Fruit fly (Drosophila melanogaster) whole organism, embryonic: Measurements from ENCODE around the gene SIDL.

Source experiments
- CG11085 ChIP-seq: fragments of 200-800 bp; sonication (Bioruptor generic); IDR thresholded peaks from 2 replicates; pipeline ENCODE4 v1.3.6; 2022; ENCODE audit warnings: missing biosample characterization, missing genetic modification characterization
- CG11398 ChIP-seq: fragments of 200-800 bp; sonication (Bioruptor generic); optimal IDR thresholded peaks from 2 replicates; lab custom pipeline; 2016; ENCODE audit warnings: missing biosample characterization, missing genetic modification characterization
- CG12299 ChIP-seq: fragments of 200-800 bp; sonication (Bioruptor generic); optimal IDR thresholded peaks from 2 replicates; lab custom pipeline; 2018; ENCODE audit warnings: missing biosample characterization, mild to moderate bottlenecking, missing genetic modification characterization
- CG12744 ChIP-seq: fragments of 200-800 bp; sonication (Bioruptor generic); optimal IDR thresholded peaks from 2 replicates; lab custom pipeline; 2016; ENCODE audit warnings: missing biosample characterization, missing genetic modification characterization
- CG14050 ChIP-seq: fragments of 200-800 bp; sonication (Bioruptor generic); IDR thresholded peaks from 3 replicates; pipeline ENCODE4 v1.3.6; 2022; ENCODE audit warnings: missing biosample characterization, missing genetic modification characterization
- CG15011 ChIP-seq: fragments of 200-800 bp; sonication (Bioruptor generic); optimal IDR thresholded peaks from 3 replicates; lab custom pipeline; 2018; ENCODE audit warnings: missing biosample characterization, mild to moderate bottlenecking, missing genetic modification characterization
- CG15601 ChIP-seq: fragments of 200-800 bp; sonication (Bioruptor generic); optimal IDR thresholded peaks from 3 replicates; lab custom pipeline; 2019; ENCODE audit warnings: missing biosample characterization, mild to moderate bottlenecking, missing genetic modification characterization, moderate library complexity
- CG15696 ChIP-seq: fragments of 200-800 bp; sonication (Bioruptor generic); optimal IDR thresholded peaks from 2 replicates; lab custom pipeline; 2019; ENCODE audit warnings: missing biosample characterization, mild to moderate bottlenecking, missing genetic modification characterization, moderate library complexity
- CG1832 ChIP-seq: fragments of 200-800 bp; sonication (Bioruptor generic); optimal IDR thresholded peaks from 2 replicates; lab custom pipeline; 2017; ENCODE audit warnings: missing biosample characterization, mild to moderate bottlenecking, missing genetic modification characterization, inconsistent platforms
- CG2202 ChIP-seq: fragments of 200-800 bp; sonication (Bioruptor generic); optimal IDR thresholded peaks from 2 replicates; lab custom pipeline; 2018; ENCODE audit warnings: missing biosample characterization, mild to moderate bottlenecking, missing genetic modification characterization
- CG2712 ChIP-seq: fragments of 200-800 bp; optimal IDR thresholded peaks from 3 replicates; lab custom pipeline; 2019; ENCODE audit warnings: missing biosample characterization, mild to moderate bottlenecking, missing genetic modification characterization, moderate library complexity
- CG2875 ChIP-seq: fragments of 200-800 bp; sonication (Bioruptor generic); optimal IDR thresholded peaks from 2 replicates; lab custom pipeline; 2017; ENCODE audit warnings: missing biosample characterization, mild to moderate bottlenecking, missing genetic modification characterization, missing genetic modification reagents
- CG2889 ChIP-seq: fragments of 200-800 bp; sonication (Bioruptor generic); IDR thresholded peaks from 3 replicates; pipeline ENCODE4 v1.3.6; 2022; ENCODE audit warnings: missing biosample characterization, missing genetic modification characterization
- CG34224 ChIP-seq: fragments of 200-800 bp; sonication (Bioruptor generic); IDR thresholded peaks from 3 replicates; pipeline ENCODE4 v1.3.6; 2022; ENCODE audit warnings: missing biosample characterization, missing genetic modification characterization; ENCODE audit not compliant: partially characterized antibody
- CG3995 ChIP-seq: fragments of 200-800 bp; sonication (Bioruptor generic); optimal IDR thresholded peaks from 3 replicates; lab custom pipeline; 2016; ENCODE audit warnings: missing biosample characterization, missing genetic modification characterization
- CG4404 ChIP-seq: fragments of 200-800 bp; sonication (Bioruptor generic); IDR thresholded peaks from 2 replicates; pipeline ENCODE4 v1.3.6; 2022; ENCODE audit warnings: missing biosample characterization, missing genetic modification characterization
- CG6813 ChIP-seq: fragments of 200-800 bp; sonication (Bioruptor generic); optimal IDR thresholded peaks from 2 replicates; lab custom pipeline; 2017; ENCODE audit warnings: missing biosample characterization, missing genetic modification characterization, mild to moderate bottlenecking, moderate library complexity, missing genetic modification reagents
- CG7357 ChIP-seq: fragments of 200-800 bp; sonication (Bioruptor generic); IDR thresholded peaks from 3 replicates; pipeline ENCODE4 v1.3.6; 2022; ENCODE audit warnings: missing biosample characterization, missing genetic modification characterization
- Drgx ChIP-seq: fragments of 200-800 bp; sonication (Bioruptor generic); IDR thresholded peaks from 2 replicates; pipeline ENCODE4 v1.3.6; 2022; ENCODE audit warnings: missing biosample characterization, missing genetic modification characterization
- Gsc ChIP-seq: fragments of 200-800 bp; sonication (Bioruptor generic); IDR thresholded peaks from 2 replicates; pipeline ENCODE4 v1.3.6; 2022; ENCODE audit warnings: missing biosample characterization, missing genetic modification characterization
- Gug ChIP-seq: fragments of 200-800 bp; sonication (Bioruptor generic); IDR thresholded peaks from 4 replicates; pipeline ENCODE4 v1.3.6; 2022; ENCODE audit warnings: missing biosample characterization, missing genetic modification characterization
- HLHmδ ChIP-seq: fragments of 200-800 bp; sonication (Bioruptor generic); optimal IDR thresholded peaks from 2 replicates; lab custom pipeline; 2018; ENCODE audit warnings: missing biosample characterization, mild to moderate bottlenecking, missing genetic modification characterization, moderate library complexity
- NFAT ChIP-seq: fragments of 200-800 bp; sonication (Bioruptor generic); IDR thresholded peaks from 2 replicates; pipeline ENCODE4 v1.3.6; 2022; ENCODE audit warnings: missing biosample characterization, missing genetic modification characterization
- NK7.1 ChIP-seq: fragments of 200-800 bp; sonication (Bioruptor generic); optimal IDR thresholded peaks from 3 replicates; lab custom pipeline; 2016; ENCODE audit warnings: missing biosample characterization, missing genetic modification characterization
- Pdp1 ChIP-seq, 2 experiments: fragments of 200-800 bp; sonication (Bioruptor generic); optimal IDR thresholded peaks; 3 replicates each; lab custom pipeline; 2016; ENCODE audit warnings: missing biosample characterization in 2 of 2, missing genetic modification characterization in 2 of 2, mild to moderate bottlenecking in 1 of 2, moderate library complexity in 1 of 2
- Scr ChIP-seq: fragments of 200-800 bp; sonication (Bioruptor generic); IDR thresholded peaks from 2 replicates; pipeline ENCODE4 v1.3.6; 2022; ENCODE audit warnings: missing biosample characterization, missing genetic modification characterization; ENCODE audit not compliant: partially characterized antibody
- Spps ChIP-seq: fragments of 200-800 bp; sonication (Bioruptor generic); optimal IDR thresholded peaks from 2 replicates; lab custom pipeline; 2018; ENCODE audit warnings: missing biosample characterization, mild to moderate bottlenecking, missing genetic modification characterization
- Xrp1 ChIP-seq: fragments of 200-800 bp; sonication (Bioruptor generic); IDR thresholded peaks from 2 replicates; pipeline ENCODE4 v1.3.6; 2022; ENCODE audit warnings: missing biosample characterization, missing genetic modification characterization
- bcd ChIP-seq: fragments of 200-800 bp; sonication (Bioruptor generic); optimal IDR thresholded peaks from 2 replicates; lab custom pipeline; 2017; ENCODE audit warnings: missing biosample characterization, mild to moderate bottlenecking, missing genetic modification characterization
- bigmax ChIP-seq: fragments of 200-800 bp; sonication (Bioruptor generic); optimal IDR thresholded peaks from 2 replicates; lab custom pipeline; 2018; ENCODE audit warnings: missing biosample characterization, mild to moderate bottlenecking, missing genetic modification characterization
- cg ChIP-seq: fragments of 200-800 bp; sonication (Bioruptor generic); optimal IDR thresholded peaks from 3 replicates; lab custom pipeline; 2019; ENCODE audit warnings: missing biosample characterization, mild to moderate bottlenecking, missing genetic modification characterization, moderate library complexity
- chm ChIP-seq: fragments of 200-800 bp; sonication (Bioruptor generic); IDR thresholded peaks from 2 replicates; pipeline ENCODE4 v1.3.6; 2022; ENCODE audit warnings: missing biosample characterization, missing genetic modification characterization
- ci ChIP-seq: fragments of 200-800 bp; sonication (Bioruptor generic); IDR thresholded peaks from 3 replicates; pipeline ENCODE4 v1.3.6; 2022; ENCODE audit warnings: missing biosample characterization, missing genetic modification characterization
- crc ChIP-seq: fragments of 200-800 bp; sonication (Bioruptor generic); optimal IDR thresholded peaks from 2 replicates; lab custom pipeline; 2016; ENCODE audit warnings: missing biosample characterization, missing genetic modification characterization
- crp ChIP-seq, 2 experiments: fragments of 200-800 bp; sonication (Bioruptor generic); optimal IDR thresholded peaks; 2 replicates in 1 of 2; 3 replicates in 1 of 2; lab custom pipeline; 2017; ENCODE audit warnings: missing biosample characterization in 2 of 2, missing genetic modification characterization in 2 of 2, mild to moderate bottlenecking in 1 of 2, moderate library complexity in 1 of 2
- ham ChIP-seq: fragments of 200-800 bp; sonication (Bioruptor generic); IDR thresholded peaks from 2 replicates; pipeline ENCODE4 v1.3.6; 2022; ENCODE audit warnings: missing biosample characterization, missing genetic modification characterization
- hth ChIP-seq: fragments of >200 bp; optimal IDR thresholded peaks from 2 replicates; lab custom pipeline; 2017; ENCODE audit warnings: inconsistent platforms
- jigr1 ChIP-seq: fragments of 200-800 bp; sonication (Bioruptor generic); IDR thresholded peaks from 3 replicates; pipeline ENCODE4 v1.3.6; 2022; ENCODE audit warnings: missing biosample characterization, missing genetic modification characterization
- jing ChIP-seq: fragments of 200-800 bp; sonication (Bioruptor generic); optimal IDR thresholded peaks from 2 replicates; lab custom pipeline; 2018; ENCODE audit warnings: missing biosample characterization, mild to moderate bottlenecking, missing genetic modification characterization
- lmd ChIP-seq: fragments of 200-800 bp; sonication (Bioruptor generic); IDR thresholded peaks from 2 replicates; pipeline ENCODE4 v1.3.6; 2022; ENCODE audit warnings: missing biosample characterization, missing genetic modification characterization
- mam ChIP-seq: fragments of 200-800 bp; sonication (Bioruptor generic); optimal IDR thresholded peaks from 3 replicates; lab custom pipeline; 2016; ENCODE audit warnings: missing biosample characterization, missing genetic modification characterization
- mld ChIP-seq: fragments of 200-800 bp; sonication (Bioruptor generic); IDR thresholded peaks from 3 replicates; pipeline ENCODE4 v1.3.6; 2022; ENCODE audit warnings: missing biosample characterization, missing genetic modification characterization; ENCODE audit not compliant: partially characterized antibody
- nmo ChIP-seq: fragments of 200-800 bp; sonication (Bioruptor generic); optimal IDR thresholded peaks from 2 replicates; lab custom pipeline; 2018; ENCODE audit warnings: missing biosample characterization, mild to moderate bottlenecking, missing genetic modification characterization, moderate library complexity
- org-1 ChIP-seq: fragments of 200-800 bp; sonication (Bioruptor generic); optimal IDR thresholded peaks from 2 replicates; lab custom pipeline; 2017; ENCODE audit warnings: missing biosample characterization, missing genetic modification characterization
- phol ChIP-seq: fragments of 200-800 bp; sonication (Bioruptor generic); optimal IDR thresholded peaks from 3 replicates; lab custom pipeline; 2018; ENCODE audit warnings: missing biosample characterization, mild to moderate bottlenecking, missing genetic modification characterization, moderate library complexity
- rib ChIP-seq: fragments of 200-800 bp; sonication (Bioruptor generic); IDR thresholded peaks from 2 replicates; pipeline ENCODE4 v1.3.6; 2022; ENCODE audit warnings: missing biosample characterization, missing genetic modification characterization
- run ChIP-seq: fragments of 200-800 bp; sonication (Bioruptor generic); optimal IDR thresholded peaks from 3 replicates; lab custom pipeline; 2018; ENCODE audit warnings: missing biosample characterization, mild to moderate bottlenecking, missing genetic modification characterization
- sens ChIP-seq: fragments of 200-800 bp; sonication (Bioruptor generic); peaks from one replicate; lab custom pipeline; 2016; ENCODE audit warnings: missing biosample characterization, missing genetic modification characterization
- sisA ChIP-seq: fragments of 200-800 bp; sonication (Bioruptor generic); IDR thresholded peaks from 2 replicates; pipeline ENCODE4 v1.3.6; 2022; ENCODE audit warnings: missing biosample characterization, missing genetic modification characterization
- tgo ChIP-seq: fragments of 200-800 bp; sonication (Bioruptor generic); IDR thresholded peaks from 3 replicates; pipeline ENCODE4 v1.3.6; 2022; ENCODE audit warnings: missing biosample characterization, missing genetic modification characterization
- toy ChIP-seq: fragments of 200-800 bp; sonication (Bioruptor generic); IDR thresholded peaks from 2 replicates; pipeline ENCODE4 v1.3.6; 2022; ENCODE audit warnings: missing biosample characterization, missing genetic modification characterization

Gene SIDL

DNA sequence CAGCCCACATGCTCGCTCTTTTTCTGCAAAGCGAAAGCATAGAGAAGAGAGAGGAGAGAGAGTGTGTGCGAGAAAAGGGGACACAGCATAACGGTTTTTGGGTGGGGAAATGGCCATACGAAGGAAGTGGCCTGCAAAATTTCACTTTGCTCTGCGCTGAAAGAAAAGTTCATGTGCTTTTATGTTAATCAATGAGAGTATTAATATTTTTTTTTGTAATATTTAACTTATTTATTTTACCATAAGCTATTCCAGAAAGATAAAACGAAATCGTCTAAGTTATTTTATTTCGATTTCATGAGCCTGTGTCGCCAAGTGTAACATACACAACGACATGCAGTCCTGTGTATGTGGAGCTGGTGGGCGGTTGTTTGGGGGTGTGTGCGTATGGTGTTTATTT, 31.8 kb upstream of the SIDL start (continued):
- no peak for TF ChIP-seq Scr (GFP tag; lab: Robert Waterston, UW)
- TF ChIP-seq CG14050 (GFP tag; lab: Robert Waterston, UW), result peak; percentile 75
- TF ChIP-seq cg (GFP tag; lab: Kevin White, UChicago), result no peak
- TF ChIP-seq Pdp1 (GFP tag; optimal IDR thresholded peaks at IDR 0.05; lab: Kevin White, UChicago), result no peak
- peak; percentile 75; the same call in 2 of the 3 replicates for TF ChIP-seq ci (GFP tag; lab: Robert Waterston, UW)
- peak; percentile 65 for TF ChIP-seq bcd (GFP tag; lab: Kevin White, UChicago)
- TF ChIP-seq tgo (GFP tag; lab: Robert Waterston, UW), result peak; percentile 80
- peak; percentile 63 for TF ChIP-seq sisA (GFP tag; lab: Robert Waterston, UW)
- TF ChIP-seq mam, result peak; percentile 0
- TF ChIP-seq CG34224 (GFP tag; lab: Robert Waterston, UW), result no peak
- TF ChIP-seq crp (GFP tag; optimal IDR thresholded peaks at IDR 0.05; lab: Kevin White, UChicago), result peak in 1 of 2 experiments; percentile 2
- no peak for TF ChIP-seq NK7.1 (GFP tag; lab: Kevin White, UChicago)
- peak; percentile 67 for TF ChIP-seq Gug (GFP tag; lab: Robert Waterston, UW)
- no peak for TF ChIP-seq ham (GFP tag; lab: Robert Waterston, UW)
- TF ChIP-seq crc (GFP tag; lab: Kevin White, UChicago), result no peak
- no peak for TF ChIP-seq CG3995
- TF ChIP-seq Xrp1 (GFP tag; lab: Robert Waterston, UW), result peak; percentile 81
- TF ChIP-seq CG2202 (tag; lab: Kevin White, UChicago), result no peak
- no peak for TF ChIP-seq CG2875 (GFP tag; lab: Kevin White, UChicago)
- TF ChIP-seq mld (GFP tag; lab: Robert Waterston, UW), result no peak
- no peak for TF ChIP-seq Gsc
- peak; percentile 73 for TF ChIP-seq CG2712 (tag; lab: Kevin White, UChicago)
- no peak for TF ChIP-seq Spps (tag; lab: Kevin White, UChicago)
- peak; percentile 26; the same call in 1 of the 3 replicates for TF ChIP-seq jigr1 (GFP tag; lab: Robert Waterston, UW)
- TF ChIP-seq CG11085 (GFP tag; lab: Robert Waterston, UW), result 0 out of 2 replicates have a peak, but pooled peaks have one; percentile 24
- TF ChIP-seq CG11398 (GFP tag; lab: Kevin White, UChicago), result no peak
- peak; percentile 71 for TF ChIP-seq Drgx (GFP tag; lab: Robert Waterston, UW)
- TF ChIP-seq CG15011 (GFP tag; lab: Kevin White, UChicago), result no peak
- peak; percentile 48; the same call in 1 of the 3 replicates for TF ChIP-seq CG7357
- 0 out of 2 replicates have a peak, but pooled peaks have one; percentile 53 for TF ChIP-seq chm
- peak; percentile 31 for TF ChIP-seq phol (tag; lab: Kevin White, UChicago)
- peak; percentile 76 for TF ChIP-seq sens
- no peak for TF ChIP-seq CG1832 (GFP tag; lab: Kevin White, UChicago)
- TF ChIP-seq CG12299, result peak; percentile 71
- TF ChIP-seq CG6813 (GFP tag; lab: Kevin White, UChicago), result peak; percentile 66
- 0 out of 2 replicates have a peak, but pooled peaks have one; percentile 28 for TF ChIP-seq toy (GFP tag; lab: Robert Waterston, UW)
- no peak for TF ChIP-seq hth (lab: Kevin White, UChicago)
- peak; percentile 62 for TF ChIP-seq org-1
- peak; percentile 52 for TF ChIP-seq CG4404 (GFP tag; lab: Robert Waterston, UW)
- no peak for TF ChIP-seq HLHmδ (GFP tag; lab: Kevin White, UChicago)
- TF ChIP-seq nmo, result no peak
- TF ChIP-seq rib, result peak; percentile 46; the same call in 1 of the 2 replicates
- no peak for TF ChIP-seq CG15601 (tag; lab: Kevin White, UChicago)
- TF ChIP-seq lmd, result peak; percentile 65
- no peak for TF ChIP-seq jing (GFP tag; lab: Kevin White, UChicago)
- peak; percentile 10 for TF ChIP-seq run (tag; lab: Kevin White, UChicago)
- peak; percentile 51; the same call in 1 of the 2 replicates for TF ChIP-seq NFAT (GFP tag; lab: Robert Waterston, UW)
- 0 out of 3 replicates have a peak, but pooled peaks have one; percentile 66 for TF ChIP-seq CG2889 (GFP tag; lab: Robert Waterston, UW)
- no peak for TF ChIP-seq bigmax
- TF ChIP-seq CG15696, result no peak
- no peak for TF ChIP-seq CG12744 (GFP tag; lab: Kevin White, UChicago)
